Worm (Caenorhabditis elegans) whole organism, L4 larva: Measurements from ENCODE around the gene T07D4.2.

Experiments used
- D1046.2 ChIP-seq: fragments of 200-800 bp; sonication (Bioruptor generic); IDR thresholded peaks from 2 replicates; pipeline ENCODE4 v1.3.6; 2022; ENCODE audit warnings: missing genetic modification characterization, missing compliant biosample characterization
- F10B5.3 ChIP-seq: sonication (generic microtip); optimal IDR thresholded peaks from 2 replicates; lab custom pipeline; 2016; ENCODE audit warnings: mild to moderate bottlenecking, missing genetic modification characterization, missing compliant biosample characterization
- F26F4.8 ChIP-seq: fragments of 200-800 bp; sonication (Bioruptor generic); conservative IDR thresholded peaks from 2 replicates; pipeline ENCODE4 v1.3.6; 2022; ENCODE audit warnings: missing genetic modification characterization, missing compliant biosample characterization
- F49E8.2 ChIP-seq: sonication (generic microtip); optimal IDR thresholded peaks from 2 replicates; lab custom pipeline; 2016; ENCODE audit warnings: missing compliant biosample characterization, mild to moderate bottlenecking, missing genetic modification characterization, borderline replicate concordance
- T20F7.1 ChIP-seq: fragments of 200-800 bp; sonication (Bioruptor generic); optimal IDR thresholded peaks from 2 replicates; lab custom pipeline; 2018; ENCODE audit warnings: mild to moderate bottlenecking, missing genetic modification characterization, missing compliant biosample characterization
- T26A8.4 ChIP-seq: fragments of 200-800 bp; sonication (Bioruptor generic); IDR thresholded peaks from 2 replicates; pipeline ENCODE4 v1.3.6; 2022; ENCODE audit warnings: missing genetic modification characterization, missing compliant biosample characterization
- Y48G9A.11 ChIP-seq: fragments of 200-800 bp; sonication (Bioruptor generic); IDR thresholded peaks from 2 replicates; pipeline ENCODE4 v1.3.6; 2022; ENCODE audit warnings: missing genetic modification reagents, missing genetic modification characterization, missing compliant biosample characterization
- Y5F2A.4 ChIP-seq: fragments of 200-800 bp; sonication (Bioruptor generic); optimal IDR thresholded peaks from 2 replicates; lab custom pipeline; 2018; ENCODE audit warnings: mild to moderate bottlenecking, missing genetic modification characterization, missing compliant biosample characterization
- Y75B8A.6 ChIP-seq: fragments of 200-800 bp; sonication (Bioruptor generic); IDR thresholded peaks from 2 replicates; pipeline ENCODE4 v1.3.6; 2022; ENCODE audit warnings: missing genetic modification reagents, missing genetic modification characterization, missing compliant biosample characterization
- ZK337.2 ChIP-seq: fragments of 200-800 bp; sonication (Bioruptor generic); IDR thresholded peaks from 2 replicates; pipeline ENCODE4 v1.3.6; 2022; ENCODE audit warnings: missing genetic modification reagents, missing genetic modification characterization, missing compliant biosample characterization
- aha-1 ChIP-seq: fragments of 150-350 bp; peaks from one replicate; lab custom pipeline; 2014; ENCODE audit warnings: missing biosample characterization, missing genetic modification characterization
- aly-2 ChIP-seq: sonication (generic microtip); optimal IDR thresholded peaks from 2 replicates; lab custom pipeline; 2018; ENCODE audit warnings: missing biosample characterization, missing genetic modification characterization
- ceh-28 ChIP-seq: fragments of 150-350 bp; optimal IDR thresholded peaks from 2 replicates; lab custom pipeline; 2014; ENCODE audit warnings: missing biosample characterization, missing genetic modification reagents, missing genetic modification characterization
- ceh-32 ChIP-seq: sonication (generic microtip); optimal IDR thresholded peaks from 2 replicates; lab custom pipeline; 2016; ENCODE audit warnings: mild to moderate bottlenecking, missing genetic modification characterization, missing compliant biosample characterization; ENCODE audit not compliant: poor library complexity
- ces-1 ChIP-seq: fragments of 150-350 bp; sonication (generic microtip); optimal IDR thresholded peaks from 4 replicates; lab custom pipeline; 2014; ENCODE audit warnings: missing biosample characterization, missing genetic modification reagents, missing genetic modification characterization
- ctbp-1 ChIP-seq: fragments of 200-800 bp; sonication (Bioruptor generic); IDR thresholded peaks from 2 replicates; pipeline ENCODE4 v1.3.6; 2022; ENCODE audit warnings: missing genetic modification reagents, missing genetic modification characterization, missing compliant biosample characterization
- daf-16 ChIP-seq, 3 experiments: sonication (generic microtip); optimal IDR thresholded peaks; 2 replicates each; lab custom pipeline; 2016 to 2017; ENCODE audit warnings: missing genetic modification characterization in 3 of 3, missing genetic modification reagents in 3 of 3, mild to moderate bottlenecking in 2 of 3, missing compliant biosample characterization in 2 of 3, missing biosample characterization in 1 of 3, moderate library complexity in 1 of 3
- dmd-8 ChIP-seq: fragments of 200-800 bp; sonication (Bioruptor generic); IDR thresholded peaks from 2 replicates; pipeline ENCODE4 v1.3.6; 2022; ENCODE audit warnings: missing genetic modification characterization, missing compliant biosample characterization
- duxl-1 ChIP-seq: sonication (generic microtip); optimal IDR thresholded peaks from 2 replicates; lab custom pipeline; 2016; ENCODE audit warnings: mild to moderate bottlenecking, missing genetic modification characterization, moderate library complexity, missing compliant biosample characterization; ENCODE audit not compliant: poor library complexity
- dve-1 ChIP-seq: sonication (generic microtip); optimal IDR thresholded peaks from 2 replicates; lab custom pipeline; 2017; ENCODE audit warnings: antibody characterized with exemption, mild to moderate bottlenecking, missing genetic modification characterization, missing compliant biosample characterization; ENCODE audit not compliant: insufficient read depth
- egl-43 ChIP-seq: fragments of 200-800 bp; sonication (Bioruptor generic); IDR thresholded peaks from 2 replicates; pipeline ENCODE4 v1.3.6; 2022; ENCODE audit warnings: missing genetic modification reagents, missing genetic modification characterization, missing compliant biosample characterization
- fos-1 ChIP-seq: fragments of 150-350 bp; optimal IDR thresholded peaks from 2 replicates; lab custom pipeline; 2014; ENCODE audit warnings: missing biosample characterization, missing genetic modification characterization
- hif-1 ChIP-seq, 2 experiments: sonication (generic microtip); optimal IDR thresholded peaks; 2 replicates each; lab custom pipeline; 2016 to 2017; ENCODE audit warnings: missing compliant biosample characterization in 2 of 2, missing genetic modification characterization in 2 of 2, missing genetic modification reagents in 2 of 2, missing genotype in 2 of 2, mild to moderate bottlenecking in 1 of 2
- hlh-11 ChIP-seq: fragments of 200-800 bp; sonication (Bioruptor generic); optimal IDR thresholded peaks from 2 replicates; lab custom pipeline; 2018; ENCODE audit warnings: mild to moderate bottlenecking, missing genetic modification characterization, missing compliant biosample characterization
- jun-1 ChIP-seq: fragments of 150-350 bp; optimal IDR thresholded peaks from 2 replicates; lab custom pipeline; 2014; ENCODE audit warnings: missing biosample characterization, missing genetic modification reagents, missing genetic modification characterization
- lin-29 ChIP-seq: fragments of 200-800 bp; sonication (Bioruptor generic); IDR thresholded peaks from 2 replicates; pipeline ENCODE4 v1.3.6; 2022; ENCODE audit warnings: missing genetic modification reagents, missing genetic modification characterization, missing compliant biosample characterization
- lin-38 ChIP-seq: fragments of 200-800 bp; sonication (Bioruptor generic); IDR thresholded peaks from 2 replicates; pipeline ENCODE4 v1.3.6; 2022; ENCODE audit warnings: missing genetic modification reagents, missing genetic modification characterization, missing compliant biosample characterization
- lir-3 ChIP-seq: sonication (generic microtip); optimal IDR thresholded peaks from 2 replicates; lab custom pipeline; 2016; ENCODE audit warnings: mild to moderate bottlenecking, missing genetic modification characterization, missing compliant biosample characterization
- madf-9 ChIP-seq: fragments of 200-800 bp; sonication (Bioruptor generic); conservative IDR thresholded peaks from 2 replicates; pipeline ENCODE4 v1.3.6; 2022; ENCODE audit warnings: missing genetic modification reagents, missing genetic modification characterization, missing compliant biosample characterization
- mes-2 ChIP-seq: sonication (generic microtip); optimal IDR thresholded peaks from 2 replicates; lab custom pipeline; 2016; ENCODE audit warnings: missing genotype, mild to moderate bottlenecking, missing genetic modification characterization, missing compliant biosample characterization; ENCODE audit not compliant: poor library complexity, severe bottlenecking
- mxl-2 ChIP-seq: fragments of 200-800 bp; sonication (Bioruptor generic); conservative IDR thresholded peaks from 2 replicates; pipeline ENCODE4 v1.3.6; 2022; ENCODE audit warnings: missing genetic modification reagents, missing genetic modification characterization, missing compliant biosample characterization
- mxl-3 ChIP-seq: fragments of 200-800 bp; sonication (Bioruptor generic); optimal IDR thresholded peaks from 2 replicates; lab custom pipeline; 2018; ENCODE audit warnings: mild to moderate bottlenecking, missing genetic modification characterization, missing compliant biosample characterization
- nhr-10 ChIP-seq: fragments of 150-350 bp; optimal IDR thresholded peaks from 2 replicates; lab custom pipeline; 2014; ENCODE audit warnings: missing biosample characterization, missing genetic modification characterization
- nhr-237 ChIP-seq: sonication (generic microtip); optimal IDR thresholded peaks from 2 replicates; lab custom pipeline; 2017; ENCODE audit warnings: missing biosample characterization, missing genetic modification characterization
- nhr-28 ChIP-seq: fragments of 150-350 bp; optimal IDR thresholded peaks from 2 replicates; lab custom pipeline; 2014; ENCODE audit warnings: missing biosample characterization, missing genetic modification characterization
- nhr-41 ChIP-seq: fragments of 200-800 bp; sonication (Bioruptor generic); IDR thresholded peaks from 2 replicates; pipeline ENCODE4 v1.3.6; 2022; ENCODE audit warnings: missing genetic modification reagents, missing genetic modification characterization, missing compliant biosample characterization
- nhr-42 ChIP-seq: fragments of 200-800 bp; sonication (Bioruptor generic); IDR thresholded peaks from 2 replicates; pipeline ENCODE4 v1.3.6; 2022; ENCODE audit warnings: missing genetic modification characterization, missing compliant biosample characterization
- nhr-77 ChIP-seq: fragments of 150-350 bp; optimal IDR thresholded peaks from 2 replicates; lab custom pipeline; 2014; ENCODE audit warnings: missing biosample characterization, missing genetic modification characterization
- pqm-1 ChIP-seq: sonication (generic microtip); optimal IDR thresholded peaks from 2 replicates; lab custom pipeline; 2017; ENCODE audit warnings: missing biosample characterization, missing genetic modification characterization
- rbr-2 ChIP-seq: sonication (generic microtip); optimal IDR thresholded peaks from 2 replicates; lab custom pipeline; 2016; ENCODE audit warnings: missing genotype, missing genetic modification characterization, missing compliant biosample characterization
- set-16 ChIP-seq: fragments of 200-800 bp; sonication (Bioruptor generic); IDR thresholded peaks from 2 replicates; pipeline ENCODE4 v1.3.6; 2022; ENCODE audit warnings: missing genetic modification reagents, missing genetic modification characterization, missing compliant biosample characterization
- snpc-1.2 ChIP-seq: fragments of 200-800 bp; sonication (Bioruptor generic); IDR thresholded peaks from 2 replicates; pipeline ENCODE4 v1.3.6; 2022; ENCODE audit warnings: missing genetic modification reagents, missing genetic modification characterization, missing compliant biosample characterization
- snpc-4 ChIP-seq: fragments of 150-350 bp; optimal IDR thresholded peaks from 2 replicates; lab custom pipeline; 2014; ENCODE audit warnings: missing biosample characterization, missing genetic modification characterization
- spr-3 ChIP-seq: fragments of 200-800 bp; sonication (Bioruptor generic); optimal IDR thresholded peaks from 2 replicates; lab custom pipeline; 2018; ENCODE audit warnings: mild to moderate bottlenecking, missing genetic modification characterization, missing compliant biosample characterization
- unc-62 ChIP-seq, 3 experiments: fragments of 150-350 bp in 1 of 3; sonication (generic microtip); optimal IDR thresholded peaks in 2 of 3; peaks in 1 of 3; 1 replicate in 1 of 3; 2 replicates in 2 of 3; lab custom pipeline; 2014 to 2017; ENCODE audit warnings: missing biosample characterization in 3 of 3, missing genetic modification characterization in 3 of 3, missing genetic modification reagents in 3 of 3, missing genotype in 1 of 3
- vab-7 ChIP-seq: fragments of 200-800 bp; sonication (Bioruptor generic); IDR thresholded peaks from 2 replicates; pipeline ENCODE4 v1.3.6; 2022; ENCODE audit warnings: missing genetic modification reagents, missing genetic modification characterization, missing compliant biosample characterization
- zip-11 ChIP-seq: fragments of 200-800 bp; sonication (Bioruptor generic); IDR thresholded peaks from 2 replicates; pipeline ENCODE4 v1.3.6; 2022; ENCODE audit warnings: missing genetic modification characterization, missing compliant biosample characterization
- ztf-7 ChIP-seq: fragments of 150-350 bp; optimal IDR thresholded peaks from 2 replicates; lab custom pipeline; 2014; ENCODE audit warnings: missing biosample characterization, missing genetic modification characterization

T07D4.2 gene

ce11 chrII:8877032-8877985, 3.6 kb upstream of the T07D4.2 start:
- TF ChIP-seq zip-11 (no peak), spr-3 (GFP tag; lab: Kevin White, UChicago) (no peak), nhr-41 (GFP tag; lab: Robert Waterston, UW) (no peak), ceh-32 (tag; lab: Kevin White, UChicago) (no peak), duxl-1 (tag; lab: Kevin White, UChicago) (no peak), nhr-237 (tag; lab: Kevin White, UChicago) (no peak), snpc-1.2 (GFP tag; lab: Robert Waterston, UW) (no peak), dmd-8 (0 out of 2 replicates have a peak, but pooled peaks have one; percentile 52), ces-1 (no peak), ceh-28 (tag; lab: Kevin White, UChicago) (no peak), hlh-11 (tag; lab: Kevin White, UChicago) (no peak), mxl-2 (GFP tag; lab: Robert Waterston, UW) (no peak), mxl-3 (GFP tag; lab: Kevin White, UChicago) (no peak), T20F7.1 (GFP tag; lab: Kevin White, UChicago) (no peak), D1046.2 (GFP tag; lab: Robert Waterston, UW) (no peak), F26F4.8 (GFP tag; lab: Robert Waterston, UW) (no peak), Y48G9A.11 (GFP tag; lab: Robert Waterston, UW) (no peak), egl-43 (0 out of 2 replicates have a peak, but pooled peaks have one; percentile 37), lin-38 (no peak), nhr-10 (tag; lab: Kevin White, UChicago) (no peak), aly-2 (tag; lab: Kevin White, UChicago) (no peak), pqm-1 (tag; lab: Kevin White, UChicago) (no peak), aha-1 (tag; lab: Kevin White, UChicago) (no peak), madf-9 (GFP tag; lab: Robert Waterston, UW) (no peak), set-16 (GFP tag; lab: Robert Waterston, UW) (peak; percentile 44; the same call in 1 of the 2 replicates), lir-3 (tag; lab: Kevin White, UChicago) (no peak), fos-1 (tag; lab: Kevin White, UChicago) (no peak), unc-62 (GFP tag; optimal IDR thresholded peaks at IDR 0.05 in 1 of 2; lab: Kevin White, UChicago) (peak in 1 of 2 experiments; percentile 51), unc-62 (tag; optimal IDR thresholded peaks at IDR 0.05; lab: Kevin White, UChicago) (no peak), snpc-4 (tag; lab: Kevin White, UChicago) (peak; percentile 34), F10B5.3 (tag; lab: Kevin White, UChicago) (no peak), nhr-42 (GFP tag; lab: Robert Waterston, UW) (no peak), jun-1 (tag; lab: Kevin White, UChicago) (no peak), ZK337.2 (no peak), T26A8.4 (GFP tag; lab: Robert Waterston, UW) (0 out of 2 replicates have a peak, but pooled peaks have one; percentile 50), rbr-2 (no peak), nhr-28 (tag; lab: Kevin White, UChicago) (no peak), vab-7 (GFP tag; lab: Robert Waterston, UW) (no peak), ztf-7 (no peak), F49E8.2 (tag; lab: Kevin White, UChicago) (peak; percentile 55), nhr-77 (no peak), ctbp-1 (GFP tag; lab: Robert Waterston, UW) (no peak), Y5F2A.4 (GFP tag; lab: Kevin White, UChicago) (no peak), daf-16 (GFP tag; optimal IDR thresholded peaks at IDR 0.05; lab: Kevin White, UChicago) (no peak), daf-16 (tag; optimal IDR thresholded peaks at IDR 0.05; lab: Kevin White, UChicago) (no peak), Y75B8A.6 (GFP tag; lab: Robert Waterston, UW) (no peak), mes-2 (tag; lab: Kevin White, UChicago) (no peak), hif-1 (tag; optimal IDR thresholded peaks at IDR 0.05; lab: Kevin White, UChicago) (no peak), lin-29 (GFP tag; lab: Robert Waterston, UW) (no peak), dve-1 (tag; lab: Kevin White, UChicago) (no peak)
